Worm (Caenorhabditis elegans): ENCODE data around the gene Y82E9BL.6.

The Y82E9BL.6 gene

DNA sequence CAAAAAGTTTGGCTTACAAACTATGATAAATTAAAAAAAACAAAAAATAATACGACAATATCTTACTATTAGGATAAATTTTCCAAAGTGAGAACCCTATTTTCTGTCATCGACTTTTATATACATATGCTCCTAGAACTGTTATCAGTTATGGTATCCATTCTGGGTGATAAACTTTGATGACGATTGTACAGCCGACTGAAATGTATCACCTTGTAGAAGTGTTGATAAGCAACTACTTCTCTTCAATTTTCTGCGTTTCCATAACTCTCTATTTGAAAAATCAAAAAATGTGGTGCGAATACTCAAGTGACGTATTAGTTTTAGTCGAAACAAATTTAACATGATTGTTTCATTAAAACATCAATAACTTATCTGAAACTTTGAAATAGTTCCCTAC lies 44.4 kb upstream of the Y82E9BL.6 start:
- TF ChIP-seq pqm-1 (tag; optimal IDR thresholded peaks at IDR 0.05) (peak; percentile 86), nfya-1 (tag; optimal IDR thresholded peaks at IDR 0.05; ENCODE audit: insufficient read depth) (no peak), elt-2 (tag; optimal IDR thresholded peaks at IDR 0.05) (peak; percentile 95), fos-1 (tag; optimal IDR thresholded peaks at IDR 0.05) (peak; percentile 27), nhr-67 (tag; optimal IDR thresholded peaks at IDR 0.05) (no peak), jun-1 (tag; optimal IDR thresholded peaks at IDR 0.05) (peak; percentile 72)

- TF ChIP-seq nhr-28 (tag; optimal IDR thresholded peaks at IDR 0.05) (no peak), elt-3 (tag; optimal IDR thresholded peaks at IDR 0.05) (no peak), elt-2 (tag; optimal IDR thresholded peaks at IDR 0.05) (peak; percentile 49), pqm-1 (tag; optimal IDR thresholded peaks at IDR 0.05) (peak; percentile 16), tbx-2 (tag; optimal IDR thresholded peaks at IDR 0.05) (no peak)
Measured at ce11 chrIII:1388274-1389058, 42.9 kb upstream of the Y82E9BL.6 start, which contains the start of gene pals-20. Gene pals-20, minus strand, starts transcription at chrIII:1388324.

ce11 chrIII:1384694-1385093 lies 39.1 kb upstream of the Y82E9BL.6 start:
- no peak for TF ChIP-seq hmg-11 (tag; optimal IDR thresholded peaks at IDR 0.05)
- peak; percentile 31 for TF ChIP-seq elt-2 (tag; optimal IDR thresholded peaks at IDR 0.05)
- TF ChIP-seq nfya-1 (tag; optimal IDR thresholded peaks at IDR 0.05; ENCODE audit: insufficient read depth) = no peak

DNA sequence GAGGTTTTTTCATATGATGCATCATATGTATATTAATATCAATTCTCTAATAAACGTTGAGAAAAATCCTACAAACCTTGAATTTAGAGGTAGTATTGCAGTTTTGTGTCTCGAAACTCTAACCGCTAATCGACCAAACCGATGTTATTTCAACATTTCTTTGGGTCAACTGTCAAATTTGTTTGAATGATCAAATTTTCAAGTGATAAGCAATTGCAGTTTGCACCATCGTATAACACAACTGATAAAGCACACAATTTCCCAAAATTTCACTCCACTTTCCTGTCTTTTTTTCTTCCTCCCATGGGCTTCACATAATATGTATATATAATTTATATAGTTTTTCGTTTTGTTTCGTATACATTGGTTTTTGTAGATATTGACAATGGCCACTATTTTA lies 38.5 kb upstream of the Y82E9BL.6 start, which contains the start of the genes fbxa-138 and Y82E9BR.5:
Gene fbxa-138 (minus strand): TSS at position 161 of the 400 bp plus-strand sequence.
Gene Y82E9BR.5 (plus strand): TSS at position 279 of the 400 bp plus-strand sequence.
- peak; percentile 32 for TF ChIP-seq pqm-1 (tag; optimal IDR thresholded peaks at IDR 0.05)
- TF ChIP-seq elt-2 (tag; optimal IDR thresholded peaks at IDR 0.05) = peak; percentile 81
- TF ChIP-seq eor-1 (tag; optimal IDR thresholded peaks at IDR 0.05) = no peak
- peak; percentile 21 for TF ChIP-seq jun-1 (tag; optimal IDR thresholded peaks at IDR 0.05)

- TF ChIP-seq pqm-1 (tag; optimal IDR thresholded peaks at IDR 0.05) (no peak), daf-12 (tag; optimal IDR thresholded peaks at IDR 0.05) (no peak), nhr-23 (tag; optimal IDR thresholded peaks at IDR 0.05) (no peak), nfya-1 (tag; optimal IDR thresholded peaks at IDR 0.05; ENCODE audit: insufficient read depth) (no peak), R02D3.7 (tag; optimal IDR thresholded peaks at IDR 0.05) (no peak), pha-4 (tag; optimal IDR thresholded peaks at IDR 0.05) (no peak), nhr-25 (tag; optimal IDR thresholded peaks at IDR 0.05) (no peak), egl-5 (tag; optimal IDR thresholded peaks at IDR 0.05) (no peak), hmg-11 (tag; optimal IDR thresholded peaks at IDR 0.05) (no peak), unc-39 (tag; optimal IDR thresholded peaks at IDR 0.05) (no peak), nhr-12 (tag; optimal IDR thresholded peaks at IDR 0.05) (no peak), unc-62 (GFP tag; optimal IDR thresholded peaks at IDR 0.05) (no peak)
Measured at ce11 chrIII:1383483-1383882, 37.9 kb upstream of the Y82E9BL.6 start.

DNA sequence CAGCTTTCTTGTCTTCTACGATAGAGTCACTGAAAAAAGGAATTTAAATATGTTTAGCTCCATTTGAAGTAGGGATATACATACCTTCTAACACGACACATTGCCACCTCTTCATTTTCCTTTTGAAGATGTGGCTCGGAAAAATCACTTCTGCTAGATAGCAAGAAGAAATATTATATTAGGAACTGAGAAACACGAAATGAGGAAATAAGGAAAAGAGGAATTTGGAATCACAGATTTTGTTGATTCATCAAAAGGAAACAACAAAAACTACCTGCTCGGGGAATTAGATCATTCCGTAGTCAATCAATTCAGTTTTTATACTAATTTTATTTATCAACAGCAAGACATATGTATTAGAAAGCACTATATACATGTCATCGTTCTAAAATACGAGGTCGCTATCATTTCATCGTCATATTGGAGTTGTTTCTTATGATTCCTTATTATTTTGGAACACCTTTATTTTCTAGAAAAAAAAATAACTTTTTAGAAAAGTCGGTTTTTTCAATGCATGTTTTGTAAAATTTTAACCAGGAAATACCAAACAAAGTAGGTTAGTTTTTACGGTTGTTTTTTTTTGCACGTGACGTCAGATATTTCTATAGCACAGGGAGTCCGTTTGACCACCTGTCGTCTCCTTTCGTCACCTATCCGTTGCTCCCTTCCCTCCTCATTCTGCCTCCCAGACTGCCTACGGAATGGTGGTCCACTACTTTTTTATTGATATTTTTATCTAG lies 35.1 kb upstream of the Y82E9BL.6 start, which contains the start of the genes pals-21 and Y82E9BR.6:
Gene pals-21 (minus strand): TSS at position 101 of the 740 bp plus-strand sequence.
Gene Y82E9BR.6 (plus strand): TSS at position 690 of the 740 bp plus-strand sequence.
- TF ChIP-seq ztf-4 (tag; optimal IDR thresholded peaks at IDR 0.05) = no peak
- TF ChIP-seq nhr-28 (tag; optimal IDR thresholded peaks at IDR 0.05) = no peak
- TF ChIP-seq tbx-2 (tag; optimal IDR thresholded peaks at IDR 0.05) = no peak
- no peak for TF ChIP-seq ZK546.5 (tag; optimal IDR thresholded peaks at IDR 0.05)
- no peak for TF ChIP-seq ztf-11 (tag; optimal IDR thresholded peaks at IDR 0.05)
- no peak for TF ChIP-seq jun-1 (tag; optimal IDR thresholded peaks at IDR 0.05)
- no peak for TF ChIP-seq nfya-1 (tag; optimal IDR thresholded peaks at IDR 0.05; ENCODE audit: insufficient read depth)
- no peak for TF ChIP-seq elt-2 (tag; optimal IDR thresholded peaks at IDR 0.05)
- TF ChIP-seq fos-1 (tag; optimal IDR thresholded peaks at IDR 0.05) = no peak
- no peak for TF ChIP-seq mdl-1 (tag; optimal IDR thresholded peaks at IDR 0.05)
- no peak for TF ChIP-seq ama-1 (optimal IDR thresholded peaks at IDR 0.05)
- TF ChIP-seq nhr-237 (tag; optimal IDR thresholded peaks at IDR 0.05) = no peak
- TF ChIP-seq ceh-82 (tag; optimal IDR thresholded peaks at IDR 0.05) = no peak
- no peak for TF ChIP-seq nhr-43 (tag; optimal IDR thresholded peaks at IDR 0.05; ENCODE audit: poor library complexity, severe bottlenecking)
- TF ChIP-seq lin-15B (tag; optimal IDR thresholded peaks at IDR 0.05) = no peak
- TF ChIP-seq ceh-16 (tag; optimal IDR thresholded peaks at IDR 0.05) = no peak
- TF ChIP-seq lsy-12 (tag; optimal IDR thresholded peaks at IDR 0.05) = no peak
- TF ChIP-seq egl-5 (tag; optimal IDR thresholded peaks at IDR 0.05) = no peak
- TF ChIP-seq fkh-2 (tag; optimal IDR thresholded peaks at IDR 0.05) = no peak

All from whole organism, L3 larva.